Fruit fly (Drosophila melanogaster): Measurements from ENCODE around the gene CG43095.

dm6 chr3R:22767599-22767998 is 4.0 kb downstream of the CG43095 start, which contains the start of gene CG13841:
- TF ChIP-seq psq (optimal IDR thresholded peaks at IDR 0.05) (no peak), usp (GFP tag; optimal IDR thresholded peaks at IDR 0.05) (no peak), pan (optimal IDR thresholded peaks at IDR 0.05) (no peak), CG8478 (optimal IDR thresholded peaks at IDR 0.05) (no peak), Dll (optimal IDR thresholded peaks at IDR 0.05) (no peak)
